Worm (Caenorhabditis elegans) whole organism, mixed stage, embryonic: ENCODE data around the gene C01G10.4.

ENCODE experiments used
- M03D4.4 ChIP-seq: sonication (generic microtip); optimal IDR thresholded peaks from 2 replicates; lab custom pipeline; 2017; ENCODE audit warnings: mild to moderate bottlenecking, missing genetic modification characterization, missing compliant biosample characterization
- blmp-1 ChIP-seq: fragments of 150-350 bp; optimal IDR thresholded peaks from 2 replicates; lab custom pipeline; 2014; ENCODE audit warnings: missing biosample characterization, missing genetic modification characterization
- ceh-39 ChIP-seq: fragments of 150-350 bp; optimal IDR thresholded peaks from 2 replicates; lab custom pipeline; 2014; ENCODE audit warnings: missing biosample characterization, missing genetic modification characterization
- ceh-43 ChIP-seq: fragments of 200-800 bp; sonication (Bioruptor generic); optimal IDR thresholded peaks from 2 replicates; lab custom pipeline; 2018; ENCODE audit warnings: mild to moderate bottlenecking, missing genetic modification characterization, moderate library complexity, missing compliant biosample characterization
- ceh-83 ChIP-seq: fragments of 200-800 bp; sonication (Bioruptor generic); optimal IDR thresholded peaks from 2 replicates; lab custom pipeline; 2018; ENCODE audit warnings: mild to moderate bottlenecking, missing genetic modification characterization, missing compliant biosample characterization
- ces-1 ChIP-seq: fragments of 150-350 bp; optimal IDR thresholded peaks from 2 replicates; lab custom pipeline; 2014; ENCODE audit warnings: missing biosample characterization, missing genetic modification reagents, missing genetic modification characterization
- cnd-1 ChIP-seq: fragments of 200-800 bp; sonication (Bioruptor generic); optimal IDR thresholded peaks from 2 replicates; lab custom pipeline; 2018; ENCODE audit warnings: mild to moderate bottlenecking, missing genetic modification characterization, missing compliant biosample characterization
- drap-1 ChIP-seq: fragments of 200-800 bp; sonication (Bioruptor generic); optimal IDR thresholded peaks from 3 replicates; lab custom pipeline; 2018; ENCODE audit warnings: mild to moderate bottlenecking, missing genetic modification characterization, missing compliant biosample characterization
- elt-1 ChIP-seq: sonication (generic microtip); optimal IDR thresholded peaks from 2 replicates; lab custom pipeline; 2017; ENCODE audit warnings: missing genetic modification characterization, mild to moderate bottlenecking, missing compliant biosample characterization, antibody characterized with exemption, moderate library complexity, borderline replicate concordance; ENCODE audit not compliant: insufficient read depth
- elt-3 ChIP-seq: fragments of 150-350 bp; optimal IDR thresholded peaks from 2 replicates; lab custom pipeline; 2014; ENCODE audit warnings: missing biosample characterization, missing genetic modification characterization
- flh-1 ChIP-seq: fragments of 200-800 bp; sonication (Bioruptor generic); optimal IDR thresholded peaks from 2 replicates; lab custom pipeline; 2018; ENCODE audit warnings: mild to moderate bottlenecking, missing genetic modification characterization, moderate library complexity, missing compliant biosample characterization
- ham-2 ChIP-seq: fragments of 200-800 bp; sonication (Bioruptor generic); optimal IDR thresholded peaks from 2 replicates; lab custom pipeline; 2018; ENCODE audit warnings: mild to moderate bottlenecking, missing genetic modification characterization, missing compliant biosample characterization
- hlh-1 ChIP-seq: fragments of 150-350 bp; optimal IDR thresholded peaks from 2 replicates; lab custom pipeline; 2014; ENCODE audit warnings: missing biosample characterization, missing genetic modification reagents, missing genetic modification characterization
- lin-13 ChIP-seq: fragments of 150-350 bp; optimal IDR thresholded peaks from 2 replicates; lab custom pipeline; 2014; ENCODE audit warnings: missing biosample characterization, missing genetic modification characterization
- lin-32 ChIP-seq: fragments of 200-800 bp; sonication (Bioruptor generic); optimal IDR thresholded peaks from 2 replicates; lab custom pipeline; 2018; ENCODE audit warnings: mild to moderate bottlenecking, missing genetic modification characterization, missing compliant biosample characterization
- lsy-2 ChIP-seq: fragments of 150-350 bp; optimal IDR thresholded peaks from 2 replicates; lab custom pipeline; 2014; ENCODE audit warnings: missing biosample characterization, missing genetic modification characterization
- mab-5 ChIP-seq: fragments of 150-350 bp; optimal IDR thresholded peaks from 2 replicates; lab custom pipeline; 2014; ENCODE audit warnings: missing biosample characterization, missing genetic modification characterization
- mep-1 ChIP-seq: fragments of 150-350 bp; optimal IDR thresholded peaks from 2 replicates; lab custom pipeline; 2017; ENCODE audit warnings: missing biosample characterization, missing genetic modification reagents, missing genetic modification characterization, inconsistent platforms
- mls-2 ChIP-seq: sonication (generic microtip); optimal IDR thresholded peaks from 2 replicates; lab custom pipeline; 2016; ENCODE audit warnings: mild to moderate bottlenecking, missing genetic modification characterization, moderate library complexity, missing compliant biosample characterization
- nhr-12 ChIP-seq: fragments of 150-350 bp; optimal IDR thresholded peaks from 2 replicates; lab custom pipeline; 2014; ENCODE audit warnings: missing biosample characterization, missing genetic modification characterization
- nhr-2 ChIP-seq: fragments of 150-350 bp; optimal IDR thresholded peaks from 2 replicates; lab custom pipeline; 2014; ENCODE audit warnings: missing biosample characterization, missing genetic modification characterization
- nhr-237 ChIP-seq: fragments of 150-350 bp; optimal IDR thresholded peaks from 2 replicates; lab custom pipeline; 2014; ENCODE audit warnings: missing biosample characterization, missing genetic modification characterization
- nhr-28 ChIP-seq: fragments of 150-350 bp; optimal IDR thresholded peaks from 2 replicates; lab custom pipeline; 2014; ENCODE audit warnings: missing biosample characterization, missing genetic modification characterization
- nhr-76 ChIP-seq: sonication (generic microtip); optimal IDR thresholded peaks from 2 replicates; lab custom pipeline; 2017; ENCODE audit warnings: missing biosample characterization, missing genetic modification characterization
- pha-4 ChIP-seq: fragments of 150-350 bp; optimal IDR thresholded peaks from 2 replicates; lab custom pipeline; 2018; ENCODE audit warnings: missing biosample characterization, missing genetic modification reagents, missing genetic modification characterization
- sem-2 ChIP-seq: fragments of 200-800 bp; sonication (Bioruptor generic); optimal IDR thresholded peaks from 2 replicates; lab custom pipeline; 2018; ENCODE audit warnings: mild to moderate bottlenecking, missing genetic modification characterization, missing compliant biosample characterization
- snpc-4 ChIP-seq: fragments of 150-350 bp; optimal IDR thresholded peaks from 2 replicates; lab custom pipeline; 2014; ENCODE audit warnings: missing biosample characterization, missing genetic modification characterization
- sptf-1 ChIP-seq: sonication (generic microtip); optimal IDR thresholded peaks from 2 replicates; lab custom pipeline; 2017; ENCODE audit warnings: mild to moderate bottlenecking, missing genetic modification characterization, moderate library complexity, missing compliant biosample characterization
- tbx-8 ChIP-seq: fragments of 200-800 bp; sonication (Bioruptor generic); optimal IDR thresholded peaks from 2 replicates; lab custom pipeline; 2018; ENCODE audit warnings: mild to moderate bottlenecking, missing genetic modification characterization, moderate library complexity, missing compliant biosample characterization
- unc-120 ChIP-seq: sonication (generic microtip); optimal IDR thresholded peaks from 2 replicates; lab custom pipeline; 2017; ENCODE audit warnings: missing genetic modification characterization, missing compliant biosample characterization; ENCODE audit not compliant: poor library complexity, severe bottlenecking
- unc-39 ChIP-seq: fragments of 150-350 bp; optimal IDR thresholded peaks from 2 replicates; lab custom pipeline; 2014; ENCODE audit warnings: missing biosample characterization, missing genetic modification characterization
- unc-62 ChIP-seq: fragments of 150-350 bp; optimal IDR thresholded peaks from 2 replicates; lab custom pipeline; 2014; ENCODE audit warnings: missing biosample characterization, missing genetic modification reagents, missing genetic modification characterization
- zip-8 ChIP-seq: fragments of 150-350 bp; optimal IDR thresholded peaks from 2 replicates; lab custom pipeline; 2014; ENCODE audit warnings: missing biosample characterization, missing genetic modification characterization
- ztf-11 ChIP-seq: fragments of 150-350 bp; optimal IDR thresholded peaks from 2 replicates; lab custom pipeline; 2014; ENCODE audit warnings: missing biosample characterization, missing genetic modification characterization

The C01G10.4 gene

ce11 chrV:15072738-15073137, 16.8 kb upstream of the C01G10.4 start:
- TF ChIP-seq blmp-1 (tag; lab: Kevin White, UChicago), result no peak
- peak; percentile 95 for TF ChIP-seq ces-1 (GFP tag; lab: Kevin White, UChicago)
- TF ChIP-seq lin-32 (GFP tag; lab: Kevin White, UChicago), result no peak
- TF ChIP-seq tbx-8 (GFP tag; lab: Kevin White, UChicago), result no peak
- peak; percentile 70 for TF ChIP-seq drap-1
- TF ChIP-seq lsy-2, result no peak
- TF ChIP-seq nhr-76 (tag; lab: Kevin White, UChicago), result no peak
- TF ChIP-seq elt-1, result peak; percentile 36
- TF ChIP-seq, all 35 proteins: peak for 3

ce11 chrV:15074907-15075306, 14.6 kb upstream of the C01G10.4 start:
- TF ChIP-seq blmp-1 (tag; lab: Kevin White, UChicago), result no peak
- no peak for TF ChIP-seq nhr-237 (tag; lab: Kevin White, UChicago)
- peak; percentile 60 for TF ChIP-seq ces-1 (GFP tag; lab: Kevin White, UChicago)

- TF ChIP-seq unc-62 (GFP tag; lab: Kevin White, UChicago) (peak; percentile 82), unc-120 (tag; lab: Kevin White, UChicago) (peak; percentile 19), nhr-28 (no peak), nhr-12 (tag; lab: Kevin White, UChicago) (no peak), elt-3 (tag; lab: Kevin White, UChicago) (no peak), ces-1 (GFP tag; lab: Kevin White, UChicago) (no peak), hlh-1 (no peak), mab-5 (tag; lab: Kevin White, UChicago) (peak; percentile 16)
These were observed 11.0 kb upstream of the C01G10.4 start for ce11 chrV:15078560-15078959.

- TF ChIP-seq mep-1 (tag; lab: Kevin White, UChicago) (no peak), snpc-4 (no peak), lsy-2 (peak; percentile 41), hlh-1 (no peak), ham-2 (no peak), nhr-2 (no peak), blmp-1 (tag; lab: Kevin White, UChicago) (no peak), flh-1 (GFP tag; lab: Kevin White, UChicago) (no peak), elt-3 (tag; lab: Kevin White, UChicago) (no peak), cnd-1 (tag; lab: Kevin White, UChicago) (peak; percentile 3), unc-62 (GFP tag; lab: Kevin White, UChicago) (no peak), elt-1 (no peak), nhr-28 (no peak), drap-1 (peak; percentile 37), M03D4.4 (no peak), ces-1 (GFP tag; lab: Kevin White, UChicago) (peak; percentile 8), sem-2 (GFP tag; lab: Kevin White, UChicago) (no peak), lin-13 (tag; lab: Kevin White, UChicago) (no peak), sptf-1 (tag; lab: Kevin White, UChicago) (no peak), lin-32 (GFP tag; lab: Kevin White, UChicago) (no peak)
- TF ChIP-seq, all 35 proteins: peak for 4
These were observed 7.2 kb upstream of the C01G10.4 start, which contains the start of the genes C01G10.10 and C01G10.9 for ce11 chrV:15082291-15082690. C01G10.10 (minus strand) TSS chrV:15082441. C01G10.9 (plus strand) TSS chrV:15082530.

ce11 chrV:15083659-15084058, 5.9 kb upstream of the C01G10.4 start:
- TF ChIP-seq nhr-28 (no peak), mep-1 (tag; lab: Kevin White, UChicago) (no peak), snpc-4 (no peak), pha-4 (tag; lab: Kevin White, UChicago) (no peak), blmp-1 (tag; lab: Kevin White, UChicago) (no peak), ham-2 (no peak)

ce11 chrV:15085335-15085800, 4.2 kb upstream of the C01G10.4 start, which contains the start of the genes ahsa-1 and C01G10.7:
ahsa-1 (minus strand) TSS chrV:15085385.
C01G10.7 (plus strand) TSS chrV:15085747.
- TF ChIP-seq unc-39 (tag; lab: Kevin White, UChicago) (no peak), ceh-83 (no peak), nhr-237 (tag; lab: Kevin White, UChicago) (peak; percentile 90), pha-4 (tag; lab: Kevin White, UChicago) (peak; percentile 46), tbx-8 (GFP tag; lab: Kevin White, UChicago) (no peak), nhr-2 (no peak), lsy-2 (peak; percentile 73), unc-62 (GFP tag; lab: Kevin White, UChicago) (no peak), ces-1 (GFP tag; lab: Kevin White, UChicago) (peak; percentile 97), mab-5 (tag; lab: Kevin White, UChicago) (peak; percentile 61), nhr-76 (tag; lab: Kevin White, UChicago) (no peak), elt-3 (tag; lab: Kevin White, UChicago) (no peak), zip-8 (tag; lab: Kevin White, UChicago) (no peak), mep-1 (tag; lab: Kevin White, UChicago) (peak; percentile 87), ceh-43 (GFP tag; lab: Kevin White, UChicago) (peak; percentile 70), lin-13 (tag; lab: Kevin White, UChicago) (peak; percentile 44), elt-1 (no peak), flh-1 (GFP tag; lab: Kevin White, UChicago) (no peak), sptf-1 (tag; lab: Kevin White, UChicago) (peak; percentile 70), mls-2 (peak; percentile 39), unc-120 (tag; lab: Kevin White, UChicago) (no peak), nhr-12 (tag; lab: Kevin White, UChicago) (no peak), M03D4.4 (peak; percentile 44), nhr-28 (no peak), snpc-4 (no peak), ceh-39 (tag; lab: Kevin White, UChicago) (peak; percentile 73), cnd-1 (tag; lab: Kevin White, UChicago) (no peak), ham-2 (no peak), sem-2 (GFP tag; lab: Kevin White, UChicago) (no peak), ztf-11 (no peak), lin-32 (GFP tag; lab: Kevin White, UChicago) (peak; percentile 56), blmp-1 (tag; lab: Kevin White, UChicago) (no peak), drap-1 (peak; percentile 70)
